Worm (Caenorhabditis elegans) whole organism, dauer: Measurements from ENCODE around the gene str-103.

ENCODE experiments used
- unc-62 ChIP-seq: sonication (generic microtip); optimal IDR thresholded peaks from 2 replicates; lab custom pipeline; 2017; ENCODE audit warnings: missing biosample characterization, missing genetic modification reagents, missing genetic modification characterization

Gene str-103

ce11 chrV:16131249-16131648 lies 12.7 kb upstream of the str-103 start, which contains the start of gene fbxa-142:
Gene fbxa-142, minus strand, starts transcription at chrV:16131349.
- no peak for TF ChIP-seq unc-62 (GFP tag; lab: Kevin White, UChicago)

- no peak for TF ChIP-seq unc-62 (GFP tag; lab: Kevin White, UChicago)
Observed at ce11 chrV:16129116-16129515, 10.6 kb upstream of the str-103 start.

- no peak for TF ChIP-seq unc-62 (GFP tag; lab: Kevin White, UChicago)
Observed at ce11 chrV:16127401-16127800, 8.9 kb upstream of the str-103 start, which contains the start of gene fbxa-143. Gene fbxa-143, minus strand, starts transcription at chrV:16127501.

- no peak for TF ChIP-seq unc-62 (GFP tag; lab: Kevin White, UChicago)
Observed at ce11 chrV:16124739-16125138, 6.2 kb upstream of the str-103 start, which contains the start of gene nhr-111. Gene nhr-111, minus strand, starts transcription at chrV:16124839.

- TF ChIP-seq unc-62 (GFP tag; lab: Kevin White, UChicago) = no peak
Observed at ce11 chrV:16121451-16121850, 3.0 kb upstream of the str-103 start.

ce11 chrV:16120922-16121321 lies 2.4 kb upstream of the str-103 start, which contains the start of gene skr-3:
Gene skr-3, plus strand, starts transcription at chrV:16121084.
- no peak for TF ChIP-seq unc-62 (GFP tag; lab: Kevin White, UChicago)

- TF ChIP-seq unc-62 (GFP tag; lab: Kevin White, UChicago) = no peak
Observed at ce11 chrV:16120499-16120898, 2.0 kb upstream of the str-103 start.

ce11 chrV:16115381-16115780 lies 3.1 kb downstream of the str-103 start, which contains the start of gene str-25:
Gene str-25, plus strand, starts transcription at chrV:16115681.
- no peak for TF ChIP-seq unc-62 (GFP tag; lab: Kevin White, UChicago)

ce11 chrV:16114237-16114636 lies 4.3 kb downstream of the str-103 start, which contains the start of gene srxa-16:
Gene srxa-16, minus strand, starts transcription at chrV:16114337.
- TF ChIP-seq unc-62 (GFP tag; lab: Kevin White, UChicago) = no peak

ce11 chrV:16103594-16103993 lies 14.9 kb downstream of the str-103 start, which contains the start of gene argk-1:
Gene argk-1, plus strand, starts transcription at chrV:16103894.
- no peak for TF ChIP-seq unc-62 (GFP tag; lab: Kevin White, UChicago)

ce11 chrV:16100103-16100730 lies 18.3 kb downstream of the str-103 start, which contains the start of gene cth-1:
Gene cth-1, plus strand, starts transcription at chrV:16100680.
- no peak for TF ChIP-seq unc-62 (GFP tag; lab: Kevin White, UChicago)

ce11 chrV:16099441-16099840 lies 19.1 kb downstream of the str-103 start, which contains the start of gene str-7:
Gene str-7, minus strand, starts transcription at chrV:16099541.
- no peak for TF ChIP-seq unc-62 (GFP tag; lab: Kevin White, UChicago)

ce11 chrV:16094862-16095261 lies 23.6 kb downstream of the str-103 start:
- TF ChIP-seq unc-62 (GFP tag; lab: Kevin White, UChicago) = no peak

- no peak for TF ChIP-seq unc-62 (GFP tag; lab: Kevin White, UChicago)
Observed at ce11 chrV:16094284-16094683, 24.2 kb downstream of the str-103 start, which contains the start of gene F22B8.7. Gene F22B8.7, plus strand, starts transcription at chrV:16094584.

- no peak for TF ChIP-seq unc-62 (GFP tag; lab: Kevin White, UChicago)
Observed at ce11 chrV:16090685-16091084, 27.8 kb downstream of the str-103 start, which contains the start of gene F22B8.3. Gene F22B8.3, plus strand, starts transcription at chrV:16090985.

- no peak for TF ChIP-seq unc-62 (GFP tag; lab: Kevin White, UChicago)
Observed at ce11 chrV:16080678-16081077, 37.8 kb downstream of the str-103 start.

ce11 chrV:16080039-16080438 lies 38.5 kb downstream of the str-103 start:
- TF ChIP-seq unc-62 (GFP tag; lab: Kevin White, UChicago) = no peak
